Worm (Caenorhabditis elegans) whole organism, early embryonic: ENCODE data around the gene srz-72.

Source experiments
- B0310.2 ChIP-seq: sonication (generic microtip); optimal IDR thresholded peaks from 2 replicates; lab custom pipeline; 2016; ENCODE audit warnings: mild to moderate bottlenecking, missing genetic modification characterization, missing compliant biosample characterization
- ama-1 ChIP-seq: fragments of 150-350 bp; optimal IDR thresholded peaks from 2 replicates; lab custom pipeline; 2014
- hmbx-1 ChIP-seq: sonication (generic microtip); optimal IDR thresholded peaks from 2 replicates; lab custom pipeline; 2016; ENCODE audit warnings: mild to moderate bottlenecking, missing genetic modification characterization, missing compliant biosample characterization
- hmg-4 ChIP-seq: fragments of 200-800 bp; sonication (Bioruptor generic); optimal IDR thresholded peaks from 2 replicates; lab custom pipeline; 2018; ENCODE audit warnings: mild to moderate bottlenecking, missing genetic modification characterization, missing compliant biosample characterization
- hnd-1 ChIP-seq: sonication (generic microtip); optimal IDR thresholded peaks from 2 replicates; lab custom pipeline; 2016; ENCODE audit warnings: missing genetic modification characterization, missing compliant biosample characterization
- tra-4 ChIP-seq: sonication (generic microtip); optimal IDR thresholded peaks from 2 replicates; lab custom pipeline; 2017; ENCODE audit warnings: missing genetic modification characterization, missing compliant biosample characterization

DNA sequence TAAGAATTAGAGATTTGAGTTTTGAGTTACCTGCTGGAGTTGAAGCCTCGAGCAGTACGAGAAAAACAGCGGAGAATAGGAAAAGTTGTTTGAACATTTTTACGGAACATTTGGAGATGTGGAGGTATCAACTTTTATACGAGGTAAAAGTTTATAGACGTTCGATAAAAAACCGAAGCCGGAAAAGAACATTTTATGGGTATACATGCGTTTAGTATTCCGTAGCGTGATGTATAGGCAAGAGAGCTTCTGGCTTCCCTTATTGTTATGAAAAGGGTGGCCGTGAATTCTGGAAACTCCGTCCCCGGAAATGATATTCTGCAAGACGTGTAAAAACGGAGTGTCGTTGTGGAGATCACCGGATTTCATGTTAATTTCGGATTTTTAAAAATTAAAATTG is 21.5 kb downstream of the srz-72 start, which contains the start of gene K03D3.5:
- TF ChIP-seq hmg-4 (GFP tag; lab: Kevin White, UChicago) (no peak), B0310.2 (tag; lab: Kevin White, UChicago) (no peak), hnd-1 (no peak), ama-1 (no peak), hmbx-1 (no peak), tra-4 (tag; lab: Kevin White, UChicago) (no peak)
